Fruit fly (Drosophila melanogaster) whole organism, wandering third instar larva: Measurements from ENCODE around the gene Prx5.

Experiments
- Dfd ChIP-seq: fragments of >200 bp; optimal IDR thresholded peaks from 2 replicates; lab custom pipeline; 2017; ENCODE audit warnings: missing biosample characterization, missing genetic modification characterization
- Hr78 ChIP-seq: fragments of >200 bp; optimal IDR thresholded peaks from 2 replicates; lab custom pipeline; 2017; ENCODE audit warnings: missing biosample characterization, missing genetic modification characterization
- Myc ChIP-seq: fragments of >200 bp; optimal IDR thresholded peaks from 2 replicates; lab custom pipeline; 2017
- Sp1 ChIP-seq: fragments of 200-800 bp; sonication (Bioruptor generic); optimal IDR thresholded peaks from 3 replicates; lab custom pipeline; 2019; ENCODE audit warnings: missing biosample characterization, mild to moderate bottlenecking, missing genetic modification characterization, moderate library complexity
- br ChIP-seq: fragments of 200-800 bp; sonication (Bioruptor generic); optimal IDR thresholded peaks from 2 replicates; lab custom pipeline; 2016; ENCODE audit warnings: missing biosample characterization, missing genetic modification characterization
- brk ChIP-seq: fragments of 200-800 bp; sonication (Bioruptor generic); optimal IDR thresholded peaks from 2 replicates; lab custom pipeline; 2016; ENCODE audit warnings: missing biosample characterization, mild to moderate bottlenecking, missing genetic modification characterization
- fru ChIP-seq: fragments of 200-800 bp; sonication (Bioruptor generic); optimal IDR thresholded peaks from 3 replicates; lab custom pipeline; 2016; ENCODE audit warnings: missing biosample characterization, mild to moderate bottlenecking, missing genetic modification characterization
- h ChIP-seq: fragments of 200-800 bp; sonication (Bioruptor generic); optimal IDR thresholded peaks from 3 replicates; lab custom pipeline; 2016; ENCODE audit warnings: missing biosample characterization, mild to moderate bottlenecking, missing genetic modification characterization
- lola ChIP-seq: fragments of >200 bp; optimal IDR thresholded peaks from 2 replicates; lab custom pipeline; 2017; ENCODE audit warnings: missing biosample characterization, missing genetic modification characterization
- pan ChIP-seq: fragments of >200 bp; optimal IDR thresholded peaks from 2 replicates; lab custom pipeline; 2017
- psq ChIP-seq: fragments of 200-800 bp; sonication (Bioruptor generic); optimal IDR thresholded peaks from 3 replicates; lab custom pipeline; 2017; ENCODE audit warnings: missing biosample characterization, mild to moderate bottlenecking, missing genetic modification characterization, moderate library complexity
- usp ChIP-seq: fragments of >200 bp; optimal IDR thresholded peaks from 2 replicates; lab custom pipeline; 2017; ENCODE audit warnings: missing biosample characterization, missing genetic modification characterization
- woc ChIP-seq: sonication (Bioruptor generic); optimal IDR thresholded peaks from 2 replicates; lab custom pipeline; 2016; ENCODE audit warnings: missing biosample characterization, mild to moderate bottlenecking, missing genetic modification characterization

dm6 chr3R:18118239-18118638 is 48.8 kb downstream of the Prx5 start:
- TF ChIP-seq br: no peak
- no peak for TF ChIP-seq Dfd (GFP tag; lab: Kevin White, UChicago)
- TF ChIP-seq usp (GFP tag; lab: Kevin White, UChicago): no peak
- TF ChIP-seq brk: no peak
- TF ChIP-seq woc (GFP tag; lab: Kevin White, UChicago): no peak
- TF ChIP-seq Hr78 (GFP tag; lab: Kevin White, UChicago): no peak
- TF ChIP-seq Myc (lab: Kevin White, UChicago): no peak
- no peak for TF ChIP-seq pan
- TF ChIP-seq fru (GFP tag; lab: Kevin White, UChicago): no peak
- no peak for TF ChIP-seq lola (GFP tag; lab: Kevin White, UChicago)
- TF ChIP-seq psq (GFP tag; lab: Kevin White, UChicago): no peak
- TF ChIP-seq h (GFP tag; lab: Kevin White, UChicago): no peak
- TF ChIP-seq Sp1 (GFP tag; lab: Kevin White, UChicago): no peak
